Fruit fly (Drosophila melanogaster) whole organism, larva: Measurements from ENCODE around the gene CheA84a.
A peak's percentile ranks its signal among the peaks of the same experiment; 100 is the strongest.

ENCODE experiments used
- noc ChIP-seq: fragments of 200-800 bp; sonication (Bioruptor generic); optimal IDR thresholded peaks from 3 replicates; lab custom pipeline; 2019; ENCODE audit warnings: missing biosample characterization, mild to moderate bottlenecking, missing genetic modification characterization, moderate library complexity

CheA84a gene

DNA sequence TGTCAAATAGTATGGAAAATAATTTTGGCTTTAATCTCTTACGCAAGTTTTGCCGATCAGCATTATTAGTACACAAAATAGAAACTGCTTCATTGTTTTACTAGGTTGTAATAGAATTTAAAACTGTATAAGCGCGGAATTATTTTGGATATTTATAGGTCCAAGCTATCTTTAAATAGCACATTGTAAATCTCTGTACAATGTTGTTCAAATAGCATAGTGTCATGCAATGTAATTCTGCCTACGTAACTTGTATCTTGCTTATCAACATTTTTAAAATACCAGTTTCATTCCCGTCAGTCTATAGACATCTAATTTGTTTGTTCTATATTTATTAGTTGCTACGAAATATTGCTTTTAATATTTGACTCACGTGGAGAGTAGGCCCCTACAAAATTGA, at the start of gene CheA84a:
CheA84a (minus strand) TSS at position 101 of the 400 bp plus-strand sequence.
- no peak for TF ChIP-seq noc (tag; lab: Kevin White, UChicago)

DNA sequence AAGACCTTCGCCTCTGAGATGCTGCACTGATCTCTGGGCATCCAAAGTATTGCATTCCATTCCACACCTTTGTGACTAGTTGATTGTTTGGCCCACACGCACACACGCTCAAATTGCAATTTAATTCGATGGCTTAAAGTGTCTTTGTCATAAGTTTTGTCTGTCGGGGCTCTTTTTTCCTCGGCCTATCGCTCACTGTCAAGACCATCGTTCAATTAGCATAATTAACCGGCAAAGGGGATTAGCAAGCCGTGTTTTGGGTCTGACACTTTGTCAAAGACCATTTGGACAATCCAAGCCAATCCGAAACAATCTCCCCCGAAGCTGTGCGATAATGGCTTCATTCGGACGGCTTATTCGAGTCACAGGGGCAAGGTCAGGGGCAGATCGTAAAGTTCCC, 49.7 kb upstream of the CheA84a start:
- TF ChIP-seq noc (tag; lab: Kevin White, UChicago), result no peak

DNA sequence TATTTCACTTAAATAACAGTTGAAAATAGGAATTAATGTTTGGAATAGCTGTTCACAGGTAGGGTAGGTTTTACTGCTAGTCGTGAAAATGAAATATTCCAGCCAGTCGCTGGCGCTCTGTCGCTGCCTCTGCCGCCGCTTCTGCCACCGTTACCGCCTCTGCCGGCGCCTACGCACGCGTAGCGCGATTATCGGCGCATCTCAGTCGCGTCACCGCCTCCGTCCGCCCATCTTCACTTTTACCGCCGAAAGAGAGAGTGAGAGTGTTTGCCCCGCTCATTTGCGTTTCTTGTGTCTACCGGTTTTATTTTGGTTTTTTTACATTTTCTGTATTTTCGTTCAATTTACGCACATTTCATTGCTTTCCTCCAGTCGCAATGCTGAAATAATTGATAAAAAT, 46.9 kb upstream of the CheA84a start:
- no peak for TF ChIP-seq noc (tag; lab: Kevin White, UChicago)

DNA sequence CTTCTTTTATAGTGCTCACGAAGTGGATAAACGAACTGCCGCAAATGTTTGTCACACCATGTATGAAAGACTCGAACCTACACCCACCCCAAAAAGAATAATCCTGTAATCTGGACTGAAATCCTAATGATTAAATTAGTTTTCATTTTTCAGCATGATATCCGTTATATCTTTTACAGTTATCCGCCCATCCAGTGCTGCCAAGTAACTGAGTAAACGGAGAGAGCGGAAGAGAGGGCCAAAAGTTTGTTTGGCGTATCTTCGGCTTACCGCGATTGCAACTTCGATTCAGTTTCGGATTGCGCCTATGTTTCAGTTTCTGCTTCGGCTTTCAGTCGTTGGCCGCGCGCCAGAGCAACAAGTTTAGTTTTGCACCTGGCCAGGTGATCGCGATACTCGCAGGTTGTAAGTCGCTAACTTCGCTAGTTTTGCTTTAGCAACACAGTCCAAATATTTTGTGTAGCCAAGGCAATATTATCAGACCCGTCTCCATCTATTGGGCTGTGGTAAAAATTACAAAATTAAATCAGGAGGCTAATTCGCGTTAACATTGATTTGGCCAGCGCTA, 45.6 kb upstream of the CheA84a start, which contains the start of gene mtg:
mtg (plus strand) TSS at position 332 of the 568 bp plus-strand sequence.
- TF ChIP-seq noc (tag; lab: Kevin White, UChicago), result no peak

DNA sequence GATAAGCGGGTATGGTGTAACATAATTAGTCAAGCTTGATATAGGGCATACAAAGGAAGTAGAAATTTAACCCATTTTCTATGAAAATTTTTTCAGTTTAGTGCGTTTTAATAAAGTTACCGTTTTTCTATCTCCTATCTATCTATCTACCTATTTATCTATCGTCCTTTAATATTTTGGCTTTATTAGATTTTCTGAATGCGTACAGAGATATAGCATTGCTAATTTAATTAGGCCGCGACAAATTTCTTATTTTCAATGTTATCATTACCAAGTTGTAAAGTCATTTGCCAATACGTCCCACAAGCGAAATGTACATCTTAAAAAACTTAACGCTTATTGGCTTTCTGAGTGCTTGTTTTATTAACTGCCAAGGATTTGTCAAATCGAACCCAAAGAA, 43.5 kb upstream of the CheA84a start, which contains the start of gene CG15864:
CG15864 (plus strand) TSS at position 301 of the 400 bp plus-strand sequence.
- TF ChIP-seq noc (tag; lab: Kevin White, UChicago), result no peak

DNA sequence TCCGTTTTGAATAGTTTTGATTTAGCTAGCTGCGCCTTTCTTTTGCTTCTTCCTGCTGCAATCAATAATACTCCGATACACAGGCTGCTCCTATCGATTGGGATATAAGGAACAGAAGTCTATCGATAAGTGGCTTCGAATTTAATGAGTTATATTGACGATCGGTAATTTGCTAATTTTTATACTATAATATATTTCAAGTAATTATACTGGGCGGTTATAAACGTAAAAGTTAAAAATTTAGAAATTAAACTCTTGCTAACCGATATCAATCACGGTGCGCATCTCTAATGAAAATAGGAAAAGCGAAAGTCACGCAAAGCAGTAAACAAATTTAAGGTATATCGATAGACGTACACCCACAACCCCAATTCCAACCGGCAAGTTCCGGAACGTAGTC, 39.1 kb upstream of the CheA84a start, which contains the start of the genes CG9636, CG18749 and CG33722:
CG9636 (minus strand) TSS at position 73 of the 400 bp plus-strand sequence.
CG18749 (plus strand) TSS at position 336 of the 400 bp plus-strand sequence.
CG33722 (plus strand) TSS at position 336 of the 400 bp plus-strand sequence.
- peak; percentile 74 for TF ChIP-seq noc (tag; lab: Kevin White, UChicago)

DNA sequence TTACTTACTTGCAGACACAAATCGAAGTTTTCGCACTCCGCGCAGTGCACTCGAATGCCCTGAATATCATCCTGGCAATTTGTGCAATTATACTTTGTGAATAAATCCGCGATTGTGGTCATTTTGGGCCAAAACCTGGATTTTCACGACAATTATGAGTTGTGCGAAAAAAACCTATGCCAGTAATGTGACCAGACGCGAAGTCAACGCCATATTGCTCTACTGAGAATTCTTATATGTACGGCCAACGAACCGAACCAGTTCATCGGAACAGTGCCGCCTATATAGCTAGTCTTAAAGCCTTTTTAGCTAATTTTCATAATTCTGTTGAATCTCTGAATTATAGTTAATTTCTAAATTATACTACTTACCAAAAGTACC, 35.7 kb upstream of the CheA84a start, which contains the start of gene Ada2b:
Ada2b (minus strand) TSS at position 214 of the 381 bp plus-strand sequence.
- no peak for TF ChIP-seq noc (tag; lab: Kevin White, UChicago)

DNA sequence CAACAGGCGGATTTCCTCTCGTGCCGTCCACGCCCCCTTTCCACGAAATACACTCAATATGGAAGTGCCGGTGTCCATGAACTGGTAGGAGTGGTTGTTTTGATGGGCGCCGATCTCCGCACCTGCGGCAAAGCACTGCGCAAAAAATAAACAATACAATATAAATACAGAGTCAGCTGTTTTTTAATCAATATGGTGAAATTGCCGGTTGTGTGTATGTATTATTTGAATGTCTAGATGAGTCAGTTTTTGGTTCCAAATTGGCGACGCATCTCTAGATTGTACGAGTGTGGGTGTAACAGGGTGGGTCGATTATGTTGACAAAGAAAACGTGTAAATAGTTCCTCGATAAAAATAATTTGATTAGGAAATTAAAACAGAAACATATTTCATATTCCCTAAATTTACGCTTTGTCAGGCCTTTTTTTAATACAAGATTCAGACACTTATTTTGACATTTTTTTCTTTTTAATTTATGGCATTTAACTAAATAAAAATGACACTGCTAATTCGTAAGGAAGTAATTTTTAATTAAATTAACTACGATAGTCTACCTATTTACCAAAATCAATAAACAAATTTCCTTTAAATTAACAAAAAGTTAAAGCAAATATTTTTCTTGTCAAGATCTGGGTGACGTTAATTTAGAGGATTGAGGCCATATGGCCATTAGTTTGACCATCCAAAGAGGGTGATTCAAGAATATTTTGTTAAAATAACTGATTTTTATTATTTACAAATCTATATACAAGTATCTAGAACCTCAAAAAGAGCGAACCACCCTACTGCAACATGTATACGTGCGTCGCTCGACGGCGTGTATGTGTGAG, 35.1 kb upstream of the CheA84a start:
- peak; percentile 93 for TF ChIP-seq noc (tag; lab: Kevin White, UChicago)

DNA sequence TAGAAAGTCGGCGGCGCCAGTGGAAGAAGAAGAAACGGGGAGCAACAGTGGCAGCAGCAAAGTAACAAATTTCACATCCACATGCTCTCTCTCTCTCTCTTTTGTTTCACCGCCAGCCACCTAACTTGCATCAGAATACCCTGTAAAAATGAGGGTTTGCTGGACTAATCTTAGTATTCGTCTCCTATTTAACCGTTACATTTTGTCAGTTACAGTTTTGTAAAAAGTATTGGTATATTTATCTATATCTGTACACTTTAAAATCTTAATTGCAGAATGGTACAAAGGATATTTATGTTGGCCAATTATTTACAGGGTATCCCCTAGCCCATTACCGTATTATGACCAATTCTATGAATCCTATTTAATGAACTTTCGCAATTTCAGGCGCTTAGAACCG, 29.2 kb upstream of the CheA84a start:
- TF ChIP-seq noc (tag; lab: Kevin White, UChicago), result no peak

DNA sequence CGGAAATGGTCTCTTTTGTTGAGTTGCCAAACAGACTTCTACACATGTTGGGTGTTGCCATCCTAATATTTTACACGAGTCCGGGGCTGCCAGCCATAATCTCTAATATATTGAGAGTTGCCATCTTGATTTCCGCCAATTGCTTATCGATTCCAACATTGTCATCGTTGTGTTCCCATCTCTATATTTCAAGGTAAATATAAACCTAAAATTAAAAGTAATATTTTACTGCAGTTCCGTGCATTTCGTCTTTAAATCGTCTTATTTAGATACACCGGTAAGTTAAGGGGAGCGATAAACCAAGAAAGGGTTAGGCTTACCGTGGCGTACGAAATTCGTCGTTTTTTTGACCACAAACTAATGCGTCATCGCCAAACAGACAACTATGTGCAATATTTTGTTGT, 28.7 kb upstream of the CheA84a start, which contains the start of gene PolI:
PolI (plus strand) TSS at position 138 of the 404 bp plus-strand sequence.
- TF ChIP-seq noc (tag; lab: Kevin White, UChicago), result no peak

DNA sequence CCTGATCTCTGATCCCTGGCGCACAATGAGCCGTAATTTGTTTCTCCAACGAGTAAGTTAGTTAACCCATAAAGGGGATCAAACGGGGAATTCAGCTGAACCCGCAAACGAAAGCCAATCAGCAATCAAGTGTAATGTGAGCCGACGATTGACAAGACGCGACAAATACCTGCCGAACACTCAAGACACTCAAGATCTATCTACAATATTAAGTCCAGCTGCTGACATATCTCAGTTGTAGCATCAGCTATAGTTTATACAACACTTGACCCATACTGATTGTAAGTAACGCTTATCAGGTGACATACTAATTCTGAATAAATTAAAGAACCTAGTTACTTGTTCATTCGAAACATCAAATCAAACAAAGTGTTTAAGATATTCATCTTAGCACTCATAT, 22.7 kb upstream of the CheA84a start:
- TF ChIP-seq noc (tag; lab: Kevin White, UChicago), result no peak

DNA sequence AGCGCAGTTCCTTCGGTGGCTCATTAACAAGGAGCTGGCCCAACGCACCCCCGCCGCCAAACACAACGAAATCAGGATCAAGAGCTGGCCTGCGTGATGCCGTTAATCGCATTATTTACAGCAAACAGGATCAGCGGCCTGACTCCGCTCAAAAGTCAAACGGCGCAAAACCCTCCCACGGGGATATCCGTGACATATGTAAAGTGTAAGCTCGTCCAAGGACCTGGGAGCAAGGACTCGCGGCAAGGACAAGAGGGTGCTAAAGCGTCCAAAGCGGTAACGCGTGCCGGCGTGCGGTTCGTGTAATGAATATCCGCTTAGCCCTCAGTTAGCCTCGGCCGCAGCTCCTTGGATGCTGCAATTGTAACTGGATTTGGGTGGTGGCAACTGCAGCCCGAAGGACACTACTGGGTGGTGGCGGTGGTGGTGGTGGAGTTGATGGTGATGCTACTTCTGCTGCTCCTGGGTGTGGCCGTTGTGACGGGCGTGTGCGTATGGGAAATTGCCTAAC, 20.9 kb upstream of the CheA84a start:
- TF ChIP-seq noc (tag; lab: Kevin White, UChicago), result no peak

DNA sequence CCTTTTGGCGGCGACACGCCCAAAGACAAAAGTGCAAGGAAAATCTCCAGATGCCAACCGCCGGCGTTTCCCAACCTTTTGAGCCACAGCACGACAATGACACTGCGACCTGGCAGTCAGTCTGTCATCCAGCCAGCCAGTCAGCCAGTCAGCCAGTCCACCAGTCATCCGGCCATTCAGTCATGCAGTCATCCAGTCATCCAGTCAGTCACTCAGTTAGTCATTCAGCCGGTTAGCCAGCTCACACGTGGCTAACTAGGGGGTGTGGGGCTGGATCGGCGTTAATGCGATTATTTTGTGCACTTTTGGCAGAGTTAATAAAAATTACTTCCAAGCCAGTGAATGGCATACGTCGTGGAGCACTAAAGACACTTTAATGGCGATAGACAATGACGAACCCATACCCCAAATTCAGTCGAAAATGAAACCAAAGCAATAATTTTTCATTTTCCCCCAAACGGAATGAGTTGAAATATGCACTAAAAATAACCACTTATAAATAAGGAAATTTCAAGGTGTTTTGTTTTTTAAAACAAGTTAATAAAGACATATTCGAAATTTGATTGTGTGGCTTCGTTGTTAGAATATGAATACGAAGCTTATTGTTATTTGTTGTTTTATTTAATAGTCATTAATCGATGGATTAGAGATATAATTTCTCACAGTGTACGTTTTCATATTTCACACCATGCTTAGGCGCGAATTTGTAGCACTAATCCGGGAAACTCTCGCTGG, 20.3 kb upstream of the CheA84a start:
- TF ChIP-seq noc (tag; lab: Kevin White, UChicago), result no peak

DNA sequence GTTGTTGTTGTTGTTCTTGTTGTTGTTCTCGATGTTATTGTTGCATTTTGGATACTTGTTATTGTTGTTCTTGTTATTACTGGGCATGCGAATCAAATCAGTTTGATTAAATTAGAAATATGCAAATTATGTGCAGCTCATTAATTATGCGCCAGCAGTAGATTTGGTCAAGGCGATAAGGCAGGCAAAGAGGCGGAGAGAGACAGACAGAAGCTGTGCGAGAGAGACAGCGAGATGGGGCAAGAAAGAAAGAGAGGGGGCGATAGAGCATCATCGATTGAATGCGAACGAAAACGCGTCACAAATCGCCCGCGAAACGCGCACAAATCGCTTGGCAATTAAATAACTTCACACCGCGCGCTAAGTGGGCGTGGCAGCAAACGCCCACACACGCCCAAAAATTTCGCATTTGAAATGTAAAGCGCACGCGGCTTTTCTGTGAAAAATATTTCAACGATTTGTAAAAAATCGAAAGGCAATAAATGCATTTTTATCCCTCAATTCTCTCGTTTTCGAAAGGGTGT, 18.5 kb upstream of the CheA84a start:
- no peak for TF ChIP-seq noc (tag; lab: Kevin White, UChicago)

DNA sequence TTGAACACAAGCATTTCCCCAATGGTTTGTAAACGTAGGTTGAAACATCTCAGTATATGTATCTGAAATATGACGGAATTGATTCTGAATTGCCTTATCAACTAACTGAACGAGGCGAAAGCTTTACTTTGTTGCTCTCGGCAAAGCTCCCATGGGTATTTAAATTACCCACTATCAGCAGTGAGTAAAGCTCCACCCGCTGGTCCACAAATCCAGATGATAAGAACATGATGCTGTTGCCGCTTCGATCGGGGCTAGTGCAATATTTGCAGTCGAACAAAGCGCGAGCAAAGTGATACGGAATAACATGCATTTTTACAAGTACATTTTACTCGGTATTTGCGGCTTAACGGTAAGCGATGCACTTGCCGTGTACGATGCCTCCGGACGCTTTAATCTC, 15.3 kb upstream of the CheA84a start, which contains the start of gene CG18249:
CG18249 (plus strand) TSS at position 256 of the 400 bp plus-strand sequence.
- no peak for TF ChIP-seq noc (tag; lab: Kevin White, UChicago)
